Fruit fly (Drosophila melanogaster): Measurements from ENCODE around the gene CG5199.

CG5199 gene

DNA sequence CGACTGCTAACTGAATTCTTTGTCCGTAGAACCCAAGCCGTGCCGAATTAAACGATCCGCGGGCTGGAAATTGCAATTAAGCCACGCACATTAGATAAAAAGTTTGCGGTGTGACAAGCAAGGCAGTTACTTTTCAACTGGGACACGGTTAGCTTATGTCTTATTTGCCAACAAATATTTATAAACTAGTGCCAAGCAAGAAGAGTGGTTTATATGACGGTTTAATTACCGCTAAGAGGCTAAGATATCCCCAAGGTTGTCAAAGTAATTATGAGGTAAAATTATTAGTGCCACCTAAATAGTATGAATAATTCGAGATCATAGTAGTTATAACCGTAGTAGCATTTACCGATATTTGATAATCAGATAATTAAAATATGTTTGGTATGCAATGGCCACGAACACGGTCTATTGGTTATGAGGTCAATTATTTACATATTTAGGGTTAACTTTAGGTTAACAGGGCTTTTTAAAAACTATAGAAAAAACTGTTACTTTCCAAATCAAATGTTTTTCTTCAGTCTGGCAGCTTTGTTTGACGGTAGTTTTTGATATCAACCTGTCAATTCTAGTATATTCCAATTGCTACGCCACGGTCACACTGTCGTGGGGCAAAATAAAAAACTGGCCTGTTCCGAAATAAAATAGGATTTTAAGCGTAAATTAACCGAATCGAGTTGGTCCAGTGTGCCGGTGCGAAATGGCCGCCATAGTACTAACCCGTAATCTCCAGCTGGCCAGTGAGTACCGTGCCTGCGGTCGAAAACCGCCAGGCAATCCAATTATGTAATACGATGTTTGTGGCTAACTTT lies 42.3 kb upstream of the CG5199 start, which contains the start of gene ZnT77C (continued):
- TF ChIP-seq ap (GFP tag; IDR thresholded peaks at IDR 0.05) (no peak), fd64A (GFP tag; optimal IDR thresholded peaks at IDR 0.05) (no peak), abd-A (tag; optimal IDR thresholded peaks at IDR 0.05) (no peak), CG10147 (GFP tag; optimal IDR thresholded peaks at IDR 0.05) (no peak), Sry-β (GFP tag; optimal IDR thresholded peaks at IDR 0.05) (no peak), fd96Cb (tag; optimal IDR thresholded peaks at IDR 0.05) (no peak), wor (GFP tag; IDR thresholded peaks at IDR 0.05) (no peak), CG6654 (GFP tag; optimal IDR thresholded peaks at IDR 0.05) (no peak), wek (GFP tag; optimal IDR thresholded peaks at IDR 0.05) (no peak), kni (GFP tag; optimal IDR thresholded peaks at IDR 0.05) (no peak), gcm2 (GFP tag; optimal IDR thresholded peaks at IDR 0.05) (no peak), CG3838 (GFP tag; optimal IDR thresholded peaks at IDR 0.05) (no peak), Bgb (GFP tag; IDR thresholded peaks at IDR 0.05; ENCODE audit: partially characterized antibody) (no peak), BEAF-32 (GFP tag; optimal IDR thresholded peaks at IDR 0.05) (peak; percentile 41), CoRest (tag; optimal IDR thresholded peaks at IDR 0.05) (peak; percentile 48), zfh2 (GFP tag; optimal IDR thresholded peaks at IDR 0.05) (no peak), grn (GFP tag; optimal IDR thresholded peaks at IDR 0.05) (no peak), CG8359 (GFP tag; optimal IDR thresholded peaks at IDR 0.05; ENCODE audit: borderline replicate concordance) (no peak), CG3726 (GFP tag; IDR thresholded peaks at IDR 0.05) (no peak), Mes4 (GFP tag; optimal IDR thresholded peaks at IDR 0.05) (no peak), ftz-f1 (GFP tag; optimal IDR thresholded peaks at IDR 0.05) (no peak), nmo (GFP tag; optimal IDR thresholded peaks at IDR 0.05) (peak; percentile 9), CG6689 (GFP tag; IDR thresholded peaks at IDR 0.05) (no peak), CG12391 (tag; optimal IDR thresholded peaks at IDR 0.05) (no peak), dpn (GFP tag; optimal IDR thresholded peaks at IDR 0.05) (no peak), CG13296 (GFP tag; optimal IDR thresholded peaks at IDR 0.05) (peak; percentile 77), lilli (GFP tag; optimal IDR thresholded peaks at IDR 0.05) (no peak), mld (GFP tag; IDR thresholded peaks at IDR 0.05; ENCODE audit: partially characterized antibody) (no peak), CG1647 (GFP tag; optimal IDR thresholded peaks at IDR 0.05) (no peak), Ssrp (tag; optimal IDR thresholded peaks at IDR 0.05) (no peak), p53 (GFP tag; optimal IDR thresholded peaks at IDR 0.05) (no peak), usp (GFP tag; optimal IDR thresholded peaks at IDR 0.05) (no peak), crc (GFP tag; optimal IDR thresholded peaks at IDR 0.05) (no peak), Rx (GFP tag; IDR thresholded peaks at IDR 0.05) (no peak), fu2 (GFP tag; optimal IDR thresholded peaks at IDR 0.05) (no peak), CG6791 (GFP tag; IDR thresholded peaks at IDR 0.05; ENCODE audit: partially characterized antibody) (no peak), CG17829 (tag; optimal IDR thresholded peaks at IDR 0.05) (peak; percentile 6), MBD-R2 (GFP tag; IDR thresholded peaks at IDR 0.05) (peak; percentile 60), Fer2 (tag; optimal IDR thresholded peaks at IDR 0.05) (no peak), CG4424 (GFP tag; optimal IDR thresholded peaks at IDR 0.05) (no peak), MTF-1 (GFP tag; optimal IDR thresholded peaks at IDR 0.05; ENCODE audit: borderline replicate concordance) (no peak), CG4854 (GFP tag; optimal IDR thresholded peaks at IDR 0.05) (no peak), CG6813 (GFP tag; optimal IDR thresholded peaks at IDR 0.05) (no peak), CG14014 (GFP tag; IDR thresholded peaks at IDR 0.05) (no peak), gt (GFP tag; IDR thresholded peaks at IDR 0.05) (no peak), so (GFP tag; IDR thresholded peaks at IDR 0.05) (no peak), ash1 (GFP tag; optimal IDR thresholded peaks at IDR 0.05) (no peak), gro (GFP tag; optimal IDR thresholded peaks at IDR 0.05) (no peak), Dfd (GFP tag; optimal IDR thresholded peaks at IDR 0.05) (no peak), dm (GFP tag; optimal IDR thresholded peaks at IDR 0.05) (no peak)
